Worm (Caenorhabditis elegans) whole organism, L2 larva: ENCODE data around the gene dnj-5.

Experiments used
- C34F6.9 ChIP-seq: fragments of 150-350 bp; optimal IDR thresholded peaks from 2 replicates; lab custom pipeline; 2014; ENCODE audit warnings: missing biosample characterization, missing genetic modification characterization
- F13H6.1 ChIP-seq: sonication (generic microtip); optimal IDR thresholded peaks from 2 replicates; lab custom pipeline; 2016; ENCODE audit warnings: missing genetic modification characterization, missing compliant biosample characterization
- alr-1 ChIP-seq: fragments of 150-350 bp; optimal IDR thresholded peaks from 2 replicates; lab custom pipeline; 2014; ENCODE audit warnings: missing biosample characterization, missing genetic modification characterization
- aly-2 ChIP-seq: fragments of 150-350 bp; optimal IDR thresholded peaks from 2 replicates; lab custom pipeline; 2014; ENCODE audit warnings: missing biosample characterization, missing genetic modification characterization
- blmp-1 ChIP-seq: sonication (generic microtip); optimal IDR thresholded peaks from 2 replicates; lab custom pipeline; 2017; ENCODE audit warnings: missing genetic modification characterization, mild to moderate bottlenecking, missing compliant biosample characterization, antibody characterized with exemption, moderate library complexity; ENCODE audit not compliant: insufficient read depth
- ceh-16 ChIP-seq: fragments of 150-350 bp; optimal IDR thresholded peaks from 2 replicates; lab custom pipeline; 2014; ENCODE audit warnings: missing biosample characterization, missing genetic modification characterization
- egl-27 ChIP-seq: sonication (generic microtip); optimal IDR thresholded peaks from 3 replicates; lab custom pipeline; 2017; ENCODE audit warnings: missing biosample characterization, missing genetic modification reagents, missing genetic modification characterization
- elt-3 ChIP-seq: sonication (generic microtip); optimal IDR thresholded peaks from 2 replicates; lab custom pipeline; 2017; ENCODE audit warnings: missing biosample characterization, missing genetic modification characterization
- fos-1 ChIP-seq: fragments of 150-350 bp; optimal IDR thresholded peaks from 2 replicates; lab custom pipeline; 2014; ENCODE audit warnings: missing biosample characterization, missing genetic modification characterization
- lin-11 ChIP-seq: fragments of 150-350 bp; sonication (generic microtip); optimal IDR thresholded peaks from 2 replicates; lab custom pipeline; 2014; ENCODE audit warnings: missing biosample characterization, missing genetic modification characterization, inconsistent platforms, mixed read lengths
- lin-13 ChIP-seq: fragments of 150-350 bp; optimal IDR thresholded peaks from 2 replicates; lab custom pipeline; 2014; ENCODE audit warnings: missing biosample characterization, missing genetic modification reagents, missing genetic modification characterization
- lin-39 ChIP-seq: fragments of 150-350 bp; optimal IDR thresholded peaks from 2 replicates; lab custom pipeline; 2014; ENCODE audit warnings: missing biosample characterization, missing genetic modification reagents, missing genetic modification characterization
- lsy-2 ChIP-seq, 2 experiments: fragments of 150-350 bp in 1 of 2; sonication (generic microtip) in 1 of 2; optimal IDR thresholded peaks; 2 replicates each; lab custom pipeline; 2014 to 2017; ENCODE audit warnings: missing biosample characterization in 2 of 2, missing genetic modification characterization in 2 of 2
- mbf-1 ChIP-seq: sonication (generic microtip); optimal IDR thresholded peaks from 2 replicates; lab custom pipeline; 2017; ENCODE audit warnings: missing biosample characterization, missing genetic modification characterization
- mdl-1 ChIP-seq, 2 experiments: fragments of 150-350 bp in 1 of 2; sonication (generic microtip) in 1 of 2; optimal IDR thresholded peaks; 2 replicates each; lab custom pipeline; 2017; ENCODE audit warnings: missing biosample characterization in 2 of 2, missing genetic modification characterization in 2 of 2
- nhr-11 ChIP-seq: fragments of 150-350 bp; optimal IDR thresholded peaks from 2 replicates; lab custom pipeline; 2014; ENCODE audit warnings: missing biosample characterization, missing genetic modification characterization
- nhr-12 ChIP-seq: fragments of 150-350 bp; optimal IDR thresholded peaks from 2 replicates; lab custom pipeline; 2014; ENCODE audit warnings: missing biosample characterization, missing genetic modification characterization
- nhr-129 ChIP-seq: fragments of 150-350 bp; optimal IDR thresholded peaks from 2 replicates; lab custom pipeline; 2014; ENCODE audit warnings: missing biosample characterization, missing genetic modification characterization
- nhr-21 ChIP-seq: fragments of 150-350 bp; optimal IDR thresholded peaks from 2 replicates; lab custom pipeline; 2014; ENCODE audit warnings: missing biosample characterization, missing genetic modification characterization
- nhr-23 ChIP-seq: fragments of 150-350 bp; optimal IDR thresholded peaks from 2 replicates; lab custom pipeline; 2014; ENCODE audit warnings: missing biosample characterization, missing genetic modification reagents, missing genetic modification characterization
- nhr-77 ChIP-seq: fragments of 150-350 bp; optimal IDR thresholded peaks from 2 replicates; lab custom pipeline; 2014; ENCODE audit warnings: missing biosample characterization, missing genetic modification characterization
- sem-4 ChIP-seq: fragments of 150-350 bp; optimal IDR thresholded peaks from 2 replicates; lab custom pipeline; 2014; ENCODE audit warnings: missing biosample characterization, missing genetic modification reagents, missing genetic modification characterization
- sma-3 ChIP-seq: sonication (generic microtip); optimal IDR thresholded peaks from 2 replicates; lab custom pipeline; 2016; ENCODE audit warnings: missing genetic modification reagents, missing genetic modification characterization, missing compliant biosample characterization
- sma-9 ChIP-seq, 2 experiments: fragments of 150-350 bp in 1 of 2; sonication (generic microtip) in 1 of 2; optimal IDR thresholded peaks; 2 replicates each; lab custom pipeline; 2014 to 2016; ENCODE audit warnings: missing genetic modification characterization in 2 of 2, mild to moderate bottlenecking in 1 of 2, missing biosample characterization in 1 of 2, missing compliant biosample characterization in 1 of 2, missing genetic modification reagents in 1 of 2, moderate library complexity in 1 of 2
- snpc-4 ChIP-seq: fragments of 150-350 bp; optimal IDR thresholded peaks from 2 replicates; lab custom pipeline; 2014; ENCODE audit warnings: missing biosample characterization, missing genetic modification characterization
- unc-39 ChIP-seq: fragments of 150-350 bp; optimal IDR thresholded peaks from 2 replicates; lab custom pipeline; 2014; ENCODE audit warnings: missing biosample characterization, missing genetic modification characterization
- unc-55 ChIP-seq: fragments of 150-350 bp; sonication (generic microtip); optimal IDR thresholded peaks from 3 replicates; lab custom pipeline; 2014; ENCODE audit warnings: missing biosample characterization, missing genetic modification reagents, missing genetic modification characterization
- unc-62 ChIP-seq: fragments of 150-350 bp; optimal IDR thresholded peaks from 2 replicates; lab custom pipeline; 2014; ENCODE audit warnings: missing biosample characterization, missing genetic modification reagents, missing genetic modification characterization
- ztf-1 ChIP-seq: fragments of 200-800 bp; sonication (Bioruptor generic); conservative IDR thresholded peaks from 2 replicates; pipeline ENCODE4 v1.3.6; 2022; ENCODE audit warnings: missing genetic modification characterization, missing compliant biosample characterization
- ztf-11 ChIP-seq: sonication (generic microtip); optimal IDR thresholded peaks from 2 replicates; lab custom pipeline; 2017; ENCODE audit warnings: missing biosample characterization, missing genetic modification characterization

dnj-5 gene

ce11 chrII:6888211-6888610, 30.1 kb upstream of the dnj-5 start (continued):
- no peak for TF ChIP-seq alr-1 (tag; lab: Kevin White, UChicago)
- TF ChIP-seq, all 48 proteins: peak for 17

- TF ChIP-seq sem-4 (tag; lab: Kevin White, UChicago) (no peak), nhr-129 (tag; lab: Kevin White, UChicago) (peak; percentile 5), fos-1 (peak; percentile 33)
Observed at ce11 chrII:6887319-6888005, 29.4 kb upstream of the dnj-5 start, which contains the start of gene pmp-2. pmp-2 (minus strand) TSS chrII:6887805.

ce11 chrII:6884568-6884967, 26.5 kb upstream of the dnj-5 start:
- TF ChIP-seq fos-1 (peak; percentile 24), mdl-1 (tag; optimal IDR thresholded peaks at IDR 0.05; lab: Kevin White, UChicago) (no peak), unc-39 (tag; lab: Kevin White, UChicago) (no peak)
- TF ChIP-seq, all 48 proteins: peak for 1

ce11 chrII:6883716-6884115, 25.6 kb upstream of the dnj-5 start, which contains the start of gene pmp-1:
pmp-1 (minus strand) TSS chrII:6883754.
- TF ChIP-seq mdl-1 (tag; optimal IDR thresholded peaks at IDR 0.05; lab: Kevin White, UChicago) = no peak
- TF ChIP-seq fos-1 = peak; percentile 77
- no peak for TF ChIP-seq sma-3

- TF ChIP-seq ztf-11 (tag; lab: Kevin White, UChicago) (no peak), sma-9 (GFP tag; optimal IDR thresholded peaks at IDR 0.05; lab: Kevin White, UChicago) (no peak), sma-9 (tag; optimal IDR thresholded peaks at IDR 0.05; lab: Kevin White, UChicago) (no peak), lsy-2 (tag; optimal IDR thresholded peaks at IDR 0.05; lab: Kevin White, UChicago) (no peak), unc-39 (tag; lab: Kevin White, UChicago) (no peak), blmp-1 (tag; lab: Kevin White, UChicago) (no peak), C34F6.9 (no peak), mdl-1 (tag; optimal IDR thresholded peaks at IDR 0.05; lab: Kevin White, UChicago) (no peak), lin-13 (no peak), ceh-16 (no peak), lin-11 (no peak), elt-3 (tag; lab: Kevin White, UChicago) (no peak), F13H6.1 (tag; lab: Kevin White, UChicago) (no peak), nhr-23 (tag; lab: Kevin White, UChicago) (no peak)
Observed at ce11 chrII:6882335-6882734, 24.2 kb upstream of the dnj-5 start.

ce11 chrII:6880067-6880466, 22.0 kb upstream of the dnj-5 start, which contains the start of gene C44B7.7:
C44B7.7 (minus strand) TSS chrII:6880167.
- no peak for TF ChIP-seq F13H6.1 (tag; lab: Kevin White, UChicago)
- no peak for TF ChIP-seq fos-1
- TF ChIP-seq lin-13 = no peak
- TF ChIP-seq mbf-1 (tag; lab: Kevin White, UChicago) = no peak
- no peak for TF ChIP-seq aly-2 (tag; lab: Kevin White, UChicago)
- TF ChIP-seq lsy-2 (tag; optimal IDR thresholded peaks at IDR 0.05; lab: Kevin White, UChicago) = no peak
- TF ChIP-seq nhr-129 (tag; lab: Kevin White, UChicago) = no peak
- TF ChIP-seq snpc-4 (tag; lab: Kevin White, UChicago) = no peak
- no peak for TF ChIP-seq lin-11
- no peak for TF ChIP-seq nhr-21 (tag; lab: Kevin White, UChicago)
- no peak for TF ChIP-seq nhr-12 (tag; lab: Kevin White, UChicago)
- TF ChIP-seq unc-55 (GFP tag; lab: Kevin White, UChicago) = no peak
- TF ChIP-seq unc-62 (GFP tag; lab: Kevin White, UChicago) = no peak
- no peak for TF ChIP-seq egl-27 (tag; lab: Kevin White, UChicago)
- TF ChIP-seq ztf-1 (GFP tag; lab: Robert Waterston, UW) = no peak
- no peak for TF ChIP-seq lin-39
- no peak for TF ChIP-seq elt-3 (tag; lab: Kevin White, UChicago)
- TF ChIP-seq nhr-23 (tag; lab: Kevin White, UChicago) = no peak
- no peak for TF ChIP-seq nhr-77
- no peak for TF ChIP-seq nhr-11
